Worm (Caenorhabditis elegans): ENCODE results near the gene Y46E12BL.2.

ce11 chrII:15266487-15266886, 33.7 kb downstream of the Y46E12BL.2 start:
- TF ChIP-seq snpc-4 (tag; optimal IDR thresholded peaks at IDR 0.05) (no peak), ceh-82 (tag; optimal IDR thresholded peaks at IDR 0.05) (no peak)
